Fruit fly (Drosophila melanogaster) whole organism, pupa: ENCODE results near the gene Prp16.

Experiments used
- CG10348 ChIP-seq: fragments of 200-800 bp; sonication (Bioruptor generic); IDR thresholded peaks from 2 replicates; pipeline ENCODE4 v1.3.6; 2022; ENCODE audit warnings: missing biosample characterization, missing genetic modification characterization
- CG12605 ChIP-seq: fragments of 200-800 bp; sonication (Bioruptor generic); IDR thresholded peaks from 2 replicates; pipeline ENCODE4 v1.3.6; 2022; ENCODE audit warnings: missing biosample characterization, missing genetic modification characterization
- CG13204 ChIP-seq: fragments of 200-800 bp; sonication (Bioruptor generic); optimal IDR thresholded peaks from 2 replicates; lab custom pipeline; 2018; ENCODE audit warnings: missing biosample characterization, mild to moderate bottlenecking, missing genetic modification characterization, moderate library complexity
- CG14655 ChIP-seq: fragments of 200-800 bp; sonication (Bioruptor generic); optimal IDR thresholded peaks from 3 replicates; lab custom pipeline; 2017; ENCODE audit warnings: mild to moderate bottlenecking, missing biosample characterization, missing genetic modification reagents, missing genetic modification characterization
- CG15710 ChIP-seq: fragments of 200-800 bp; sonication (Bioruptor generic); optimal IDR thresholded peaks from 2 replicates; lab custom pipeline; 2018; ENCODE audit warnings: missing biosample characterization, mild to moderate bottlenecking, missing genetic modification characterization, moderate library complexity
- CG17806 ChIP-seq: fragments of 200-800 bp; sonication (Bioruptor generic); optimal IDR thresholded peaks from 2 replicates; lab custom pipeline; 2018; ENCODE audit warnings: missing biosample characterization, mild to moderate bottlenecking, missing genetic modification characterization, moderate library complexity
- CG32121 ChIP-seq: fragments of 200-800 bp; sonication (Bioruptor generic); IDR thresholded peaks from 2 replicates; pipeline ENCODE4 v1.3.6; 2022; ENCODE audit warnings: missing biosample characterization, missing genetic modification characterization
- CG34367 ChIP-seq: fragments of 200-800 bp; sonication (Bioruptor generic); optimal IDR thresholded peaks from 2 replicates; lab custom pipeline; 2018; ENCODE audit warnings: missing biosample characterization, mild to moderate bottlenecking, missing genetic modification characterization
- CG4496 ChIP-seq: fragments of 200-800 bp; sonication (Bioruptor generic); IDR thresholded peaks from 3 replicates; pipeline ENCODE4 v1.3.6; 2022; ENCODE audit warnings: missing biosample characterization, missing genetic modification characterization
- CG8159 ChIP-seq: fragments of 200-800 bp; sonication (Bioruptor generic); optimal IDR thresholded peaks from 3 replicates; lab custom pipeline; 2018; ENCODE audit warnings: missing biosample characterization, mild to moderate bottlenecking, missing genetic modification characterization, moderate library complexity
- CG8301 ChIP-seq: fragments of 200-800 bp; sonication (Bioruptor generic); optimal IDR thresholded peaks from 2 replicates; lab custom pipeline; 2018; ENCODE audit warnings: missing biosample characterization, mild to moderate bottlenecking, missing genetic modification characterization
- CG9948 ChIP-seq: fragments of 200-800 bp; sonication (Bioruptor generic); optimal IDR thresholded peaks from 2 replicates; lab custom pipeline; 2018; ENCODE audit warnings: missing biosample characterization, mild to moderate bottlenecking, missing genetic modification characterization, moderate library complexity
- D1 ChIP-seq: fragments of 200-800 bp; sonication (Bioruptor generic); optimal IDR thresholded peaks from 2 replicates; lab custom pipeline; 2018; ENCODE audit warnings: missing biosample characterization, mild to moderate bottlenecking, missing genetic modification characterization, moderate library complexity
- EcR ChIP-seq: fragments of 200-800 bp; sonication (Bioruptor generic); optimal IDR thresholded peaks from 3 replicates; lab custom pipeline; 2019; ENCODE audit warnings: missing biosample characterization, missing genetic modification characterization, mild to moderate bottlenecking, moderate library complexity, missing genetic modification reagents
- Ets98B ChIP-seq: fragments of 200-800 bp; sonication (Bioruptor generic); IDR thresholded peaks from 2 replicates; pipeline ENCODE4 v1.3.6; 2022; ENCODE audit warnings: missing biosample characterization, missing genetic modification characterization
- Pif1A ChIP-seq: fragments of 200-800 bp; sonication (Bioruptor generic); optimal IDR thresholded peaks from 3 replicates; lab custom pipeline; 2016; ENCODE audit warnings: missing biosample characterization, missing genetic modification characterization
- Pif1B ChIP-seq: fragments of 200-800 bp; sonication (Bioruptor generic); optimal IDR thresholded peaks from 3 replicates; lab custom pipeline; 2016; ENCODE audit warnings: missing biosample characterization, missing genetic modification characterization
- Snoo ChIP-seq: fragments of 200-800 bp; sonication (Bioruptor generic); optimal IDR thresholded peaks from 3 replicates; lab custom pipeline; 2017; ENCODE audit warnings: missing biosample characterization, mild to moderate bottlenecking, missing genetic modification characterization, inconsistent platforms
- fd96Ca ChIP-seq: fragments of 200-800 bp; sonication (Bioruptor generic); IDR thresholded peaks from 3 replicates; pipeline ENCODE4 v1.3.6; 2022; ENCODE audit warnings: missing biosample characterization, missing genetic modification characterization
- gl ChIP-seq: fragments of 200-800 bp; sonication (Bioruptor generic); optimal IDR thresholded peaks from 2 replicates; lab custom pipeline; 2018; ENCODE audit warnings: missing biosample characterization, mild to moderate bottlenecking, missing genetic modification characterization
- rn ChIP-seq: fragments of 200-800 bp; sonication (Bioruptor generic); IDR thresholded peaks from 2 replicates; pipeline ENCODE4 v1.3.6; 2022; ENCODE audit warnings: missing biosample characterization, missing genetic modification characterization

Gene Prp16

DNA sequence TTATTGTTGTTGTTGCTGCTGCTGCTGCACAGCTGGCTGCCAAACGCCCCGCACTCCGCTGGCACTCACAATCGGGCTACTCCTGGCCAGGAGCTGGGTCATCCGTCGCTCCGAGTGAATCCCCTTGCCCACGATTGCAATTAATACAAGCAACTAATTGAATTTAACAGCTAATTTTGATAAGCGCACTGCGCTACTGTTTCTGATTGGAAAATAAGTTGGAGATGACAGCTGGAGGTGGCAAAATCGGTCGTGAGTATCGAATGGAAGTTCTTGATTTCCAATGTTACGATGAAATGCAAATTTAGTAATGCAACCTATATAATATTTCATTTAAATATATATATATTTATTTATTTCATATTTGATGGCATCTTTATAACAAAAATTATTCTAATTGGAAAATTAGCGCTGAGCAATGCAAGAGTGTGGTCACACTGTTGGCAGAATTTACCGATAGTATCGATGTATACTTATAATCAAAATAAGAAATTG is 32.7 kb downstream of the Prp16 start, which contains the start of gene CG42271:
TSS of gene CG42271 (minus strand) at position 224 of the 495 bp plus-strand sequence.
- TF ChIP-seq CG15710 (tag; lab: Kevin White, UChicago) (peak; percentile 28), rn (GFP tag; lab: Robert Waterston, UW) (no peak), Snoo (peak; percentile 8), CG8301 (no peak), CG17806 (peak; percentile 9), CG8159 (tag; lab: Kevin White, UChicago) (no peak)

DNA sequence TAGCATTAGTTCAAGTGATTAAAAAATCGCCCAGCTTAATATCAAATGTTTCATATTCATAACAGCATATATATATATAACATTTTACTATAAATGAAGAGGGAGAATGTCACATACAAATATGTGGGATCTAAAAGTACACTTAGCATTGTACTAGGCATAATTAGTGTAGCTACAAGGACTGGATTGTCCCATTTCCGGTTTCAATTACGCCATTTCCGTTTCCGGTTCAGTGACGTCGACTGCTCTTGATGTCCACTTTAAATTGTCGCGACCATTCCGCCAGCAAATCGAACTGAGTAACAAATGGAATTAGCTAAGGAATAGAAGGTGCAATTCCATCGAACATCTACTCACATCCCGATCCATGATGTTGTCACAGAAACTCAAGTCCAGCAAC is 33.3 kb downstream of the Prp16 start:
- TF ChIP-seq CG12605 (GFP tag; lab: Robert Waterston, UW) (0 out of 2 replicates have a peak, but pooled peaks have one; percentile 20), Snoo (peak; percentile 22), Pif1B (no peak)

DNA sequence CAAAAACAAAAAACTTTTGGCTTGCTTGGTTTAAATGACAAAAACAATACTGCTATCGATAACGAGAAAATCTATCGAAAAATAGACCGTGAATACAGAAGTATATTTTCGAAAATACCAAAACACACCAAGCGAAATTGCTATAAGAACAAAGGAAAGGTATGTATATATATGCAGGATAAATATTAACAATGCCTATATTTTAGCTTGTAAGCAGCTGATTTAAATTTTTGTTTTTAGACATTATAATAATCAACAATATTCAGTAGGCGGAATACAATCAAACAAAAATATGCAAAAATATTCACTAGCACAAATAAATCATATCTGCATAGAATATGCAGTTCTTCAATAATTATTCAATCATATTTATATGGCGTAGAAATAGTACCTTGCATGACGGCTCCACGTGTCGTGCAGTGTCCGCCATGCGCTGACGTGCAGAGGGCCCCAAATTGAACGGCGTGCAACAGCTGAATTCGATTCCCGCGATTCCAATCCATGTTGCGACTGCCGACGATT is 36.8 kb downstream of the Prp16 start, which contains the start of the genes Fbxl4 and Dus2:
TSS of gene Fbxl4 (minus strand) at position 51 of the 522 bp plus-strand sequence.
TSS of gene Dus2 (plus strand) at position 116 of the 522 bp plus-strand sequence.
- TF ChIP-seq EcR (GFP tag; lab: Kevin White, UChicago) (no peak), CG17806 (peak; percentile 83), CG12605 (GFP tag; lab: Robert Waterston, UW) (0 out of 2 replicates have a peak, but pooled peaks have one; percentile 48), Ets98B (peak; percentile 89), fd96Ca (GFP tag; lab: Robert Waterston, UW) (peak; percentile 91), Snoo (peak; percentile 66), CG15710 (tag; lab: Kevin White, UChicago) (peak; percentile 87), CG8301 (peak; percentile 81), CG9948 (tag; lab: Kevin White, UChicago) (peak; percentile 81), CG8159 (tag; lab: Kevin White, UChicago) (peak; percentile 88), D1 (tag; lab: Kevin White, UChicago) (no peak), Pif1B (peak; percentile 64), rn (GFP tag; lab: Robert Waterston, UW) (peak; percentile 49; the same call in 1 of the 2 replicates), CG32121 (GFP tag; lab: Robert Waterston, UW) (peak; percentile 87), CG4496 (GFP tag; lab: Robert Waterston, UW) (peak; percentile 91), CG14655 (no peak), CG34367 (peak; percentile 84), Pif1A (GFP tag; lab: Kevin White, UChicago) (no peak), CG13204 (GFP tag; lab: Kevin White, UChicago) (no peak), gl (tag; lab: Kevin White, UChicago) (peak; percentile 64), CG10348 (GFP tag; lab: Robert Waterston, UW) (peak; percentile 41; the same call in 1 of the 2 replicates)

DNA sequence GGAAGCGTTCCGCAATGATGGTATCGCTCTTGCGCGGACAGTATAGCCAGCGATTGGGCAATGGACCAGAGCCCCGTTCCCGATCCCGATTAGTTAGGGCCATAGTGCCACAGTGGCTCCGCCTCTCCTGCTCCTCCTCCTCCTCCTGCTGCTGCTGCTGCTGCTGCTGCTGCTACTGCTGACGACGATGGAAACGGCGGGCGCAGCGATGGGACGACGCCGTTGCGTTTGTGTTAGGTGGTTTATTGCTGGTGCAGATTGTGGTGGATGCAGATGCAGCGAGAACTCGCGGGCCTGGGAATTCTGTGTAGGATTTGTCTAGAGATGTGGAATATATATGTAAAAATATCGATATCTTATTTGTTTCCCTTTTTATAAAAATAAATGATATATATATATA is 41.3 kb downstream of the Prp16 start, which contains the start of gene mRNA-cap:
TSS of gene mRNA-cap (minus strand) at position 344 of the 400 bp plus-strand sequence.
- TF ChIP-seq CG32121 (GFP tag; lab: Robert Waterston, UW) (no peak), Pif1B (no peak), CG9948 (tag; lab: Kevin White, UChicago) (no peak), CG8301 (no peak), CG15710 (tag; lab: Kevin White, UChicago) (no peak), CG13204 (GFP tag; lab: Kevin White, UChicago) (no peak), CG14655 (no peak), CG10348 (GFP tag; lab: Robert Waterston, UW) (no peak), D1 (tag; lab: Kevin White, UChicago) (no peak), Ets98B (no peak), EcR (GFP tag; lab: Kevin White, UChicago) (no peak), CG4496 (GFP tag; lab: Robert Waterston, UW) (no peak), Pif1A (GFP tag; lab: Kevin White, UChicago) (no peak), Snoo (no peak), gl (tag; lab: Kevin White, UChicago) (no peak), CG17806 (no peak), CG34367 (no peak), CG12605 (GFP tag; lab: Robert Waterston, UW) (no peak)

DNA sequence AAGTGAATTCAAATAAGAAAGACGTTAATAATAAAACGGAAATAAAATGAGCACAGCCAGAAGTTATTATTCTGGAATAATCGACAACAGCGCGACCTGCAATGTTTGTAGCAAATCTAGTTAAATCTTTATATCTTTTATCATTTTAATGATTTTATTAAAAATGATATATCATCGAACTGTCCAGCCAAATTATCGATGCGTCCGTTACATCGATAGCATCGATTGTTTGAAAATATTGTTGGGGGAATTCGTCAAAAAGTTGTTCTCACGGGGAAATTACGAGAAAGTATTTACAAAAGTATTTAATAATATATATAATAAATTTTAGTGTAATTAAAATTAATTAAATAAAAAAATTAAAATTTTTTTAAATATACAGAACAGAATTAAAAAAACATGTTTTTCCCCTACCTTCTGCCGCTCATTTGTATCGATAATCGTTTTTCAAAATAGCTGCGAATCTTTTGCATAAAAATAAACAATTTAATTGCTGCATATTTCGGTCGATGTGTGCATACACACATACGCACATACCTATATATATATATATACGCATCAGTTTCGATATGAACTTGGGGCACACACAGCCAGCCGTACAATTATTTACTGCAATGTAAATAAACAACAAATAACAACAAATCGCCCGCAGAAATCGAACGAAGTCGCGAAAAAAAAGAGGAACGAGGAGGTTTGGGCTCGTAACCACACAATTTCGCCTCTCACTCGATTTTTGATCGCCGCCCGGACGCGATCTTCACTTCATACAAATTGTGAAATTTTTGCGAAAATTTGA is 42.0 kb downstream of the Prp16 start, which contains the start of gene CG32599:
TSS of gene CG32599 (plus strand) at position 746 of the 796 bp plus-strand sequence.
- TF ChIP-seq CG15710 (tag; lab: Kevin White, UChicago) (peak; percentile 25), Ets98B (peak; percentile 24), Pif1A (GFP tag; lab: Kevin White, UChicago) (no peak), CG9948 (tag; lab: Kevin White, UChicago) (peak; percentile 10), CG4496 (GFP tag; lab: Robert Waterston, UW) (0 out of 3 replicates have a peak, but pooled peaks have one; percentile 17)
